Fruit fly (Drosophila melanogaster): ENCODE results near the gene Ugt301D1.

dm6 chr2L:18546426-18546825, 37.1 kb downstream of the Ugt301D1 start:
- TF ChIP-seq kay (GFP tag; ENCODE audit: borderline replicate concordance) (no peak), CG14711 (tag; optimal IDR thresholded peaks at IDR 0.05) (no peak), Hr96 (GFP tag; optimal IDR thresholded peaks at IDR 0.05) (no peak), CG7101 (tag; optimal IDR thresholded peaks at IDR 0.05) (no peak), ovo (GFP tag; optimal IDR thresholded peaks at IDR 0.05) (no peak), bab1 (GFP tag; optimal IDR thresholded peaks at IDR 0.05) (no peak), toe (GFP tag; optimal IDR thresholded peaks at IDR 0.05) (no peak), pad (GFP tag; optimal IDR thresholded peaks at IDR 0.05) (no peak), CG12768 (GFP tag; optimal IDR thresholded peaks at IDR 0.05) (no peak), CG1620 (GFP tag; optimal IDR thresholded peaks at IDR 0.05) (no peak), CG7045 (GFP tag; optimal IDR thresholded peaks at IDR 0.05) (no peak)

Measured in whole organism, adult.